Worm (Caenorhabditis elegans) whole organism, late embryonic: ENCODE results near the gene msp-64.

ENCODE experiments used
- C08G9.2 ChIP-seq: sonication (generic microtip); optimal IDR thresholded peaks from 2 replicates; lab custom pipeline; 2016; ENCODE audit warnings: mild to moderate bottlenecking, missing genetic modification characterization, moderate library complexity, missing compliant biosample characterization
- F13H6.1 ChIP-seq: sonication (generic microtip); optimal IDR thresholded peaks from 2 replicates; lab custom pipeline; 2016; ENCODE audit warnings: missing genetic modification characterization, missing compliant biosample characterization
- Y22D7AL.16 ChIP-seq: sonication (generic microtip); optimal IDR thresholded peaks from 2 replicates; lab custom pipeline; 2016; ENCODE audit warnings: missing genetic modification characterization, missing compliant biosample characterization
- ahr-1 ChIP-seq: sonication (generic microtip); optimal IDR thresholded peaks from 2 replicates; lab custom pipeline; 2016; ENCODE audit warnings: missing genetic modification characterization, missing compliant biosample characterization
- ceh-14 ChIP-seq: sonication (generic microtip); optimal IDR thresholded peaks from 2 replicates; lab custom pipeline; 2016; ENCODE audit warnings: missing genotype, missing genetic modification characterization, missing compliant biosample characterization
- ceh-19 ChIP-seq: fragments of 200-800 bp; sonication (Bioruptor generic); optimal IDR thresholded peaks from 2 replicates; lab custom pipeline; 2018; ENCODE audit warnings: mild to moderate bottlenecking, missing genetic modification characterization, missing compliant biosample characterization
- ceh-2 ChIP-seq: sonication (generic microtip); optimal IDR thresholded peaks from 2 replicates; lab custom pipeline; 2016; ENCODE audit warnings: missing genotype, missing genetic modification characterization, missing compliant biosample characterization
- ceh-22 ChIP-seq: sonication (generic microtip); optimal IDR thresholded peaks from 2 replicates; lab custom pipeline; 2017; ENCODE audit warnings: missing biosample characterization, missing genetic modification characterization
- ceh-24 ChIP-seq: sonication (generic microtip); optimal IDR thresholded peaks from 2 replicates; lab custom pipeline; 2016; ENCODE audit warnings: mild to moderate bottlenecking, missing genetic modification characterization, missing compliant biosample characterization
- ceh-30 ChIP-seq: fragments of 150-350 bp; optimal IDR thresholded peaks from 2 replicates; lab custom pipeline; 2014; ENCODE audit warnings: missing biosample characterization, missing genetic modification characterization
- ceh-31 ChIP-seq: sonication (generic microtip); optimal IDR thresholded peaks from 2 replicates; lab custom pipeline; 2016; ENCODE audit warnings: missing genetic modification characterization, missing compliant biosample characterization
- ceh-34 ChIP-seq: sonication (generic microtip); optimal IDR thresholded peaks from 2 replicates; lab custom pipeline; 2016; ENCODE audit warnings: mild to moderate bottlenecking, missing genetic modification characterization, missing compliant biosample characterization
- ceh-48 ChIP-seq: sonication (generic microtip); optimal IDR thresholded peaks from 2 replicates; lab custom pipeline; 2016; ENCODE audit warnings: missing genetic modification characterization, inconsistent platforms, missing compliant biosample characterization
- che-1 ChIP-seq: sonication (generic microtip); optimal IDR thresholded peaks from 2 replicates; lab custom pipeline; 2016; ENCODE audit warnings: mild to moderate bottlenecking, missing genetic modification characterization, missing compliant biosample characterization
- ets-4 ChIP-seq: sonication (generic microtip); optimal IDR thresholded peaks from 2 replicates; lab custom pipeline; 2016; ENCODE audit warnings: missing genetic modification characterization, missing compliant biosample characterization
- eyg-1 ChIP-seq: sonication (generic microtip); optimal IDR thresholded peaks from 2 replicates; lab custom pipeline; 2016; ENCODE audit warnings: missing genotype, missing genetic modification characterization, missing compliant biosample characterization
- fax-1 ChIP-seq: sonication (generic microtip); optimal IDR thresholded peaks from 2 replicates; lab custom pipeline; 2016; ENCODE audit warnings: missing genotype, missing genetic modification characterization, missing compliant biosample characterization
- fkh-10 ChIP-seq: fragments of 150-350 bp; optimal IDR thresholded peaks from 2 replicates; lab custom pipeline; 2014; ENCODE audit warnings: missing biosample characterization, missing genetic modification reagents, missing genetic modification characterization
- fkh-6 ChIP-seq: sonication (generic microtip); optimal IDR thresholded peaks from 2 replicates; lab custom pipeline; 2016; ENCODE audit warnings: missing genetic modification characterization, missing compliant biosample characterization
- gmeb-2 ChIP-seq: sonication (generic microtip); optimal IDR thresholded peaks from 2 replicates; lab custom pipeline; 2016; ENCODE audit warnings: missing genetic modification characterization, inconsistent platforms, missing compliant biosample characterization
- hlh-8 ChIP-seq: sonication (generic microtip); optimal IDR thresholded peaks from 2 replicates; lab custom pipeline; 2016; ENCODE audit warnings: missing genotype, missing genetic modification characterization, missing compliant biosample characterization
- lim-6 ChIP-seq: sonication (generic microtip); optimal IDR thresholded peaks from 2 replicates; lab custom pipeline; 2016; ENCODE audit warnings: missing genetic modification characterization, missing compliant biosample characterization
- madf-2 ChIP-seq: sonication (generic microtip); optimal IDR thresholded peaks from 2 replicates; lab custom pipeline; 2017; ENCODE audit warnings: missing genetic modification characterization, missing compliant biosample characterization
- nfya-1 ChIP-seq: sonication (generic microtip); optimal IDR thresholded peaks from 2 replicates; lab custom pipeline; 2017; ENCODE audit warnings: missing genetic modification characterization, mild to moderate bottlenecking, missing compliant biosample characterization, antibody characterized with exemption, moderate library complexity
- nhr-11 ChIP-seq: fragments of 150-350 bp; optimal IDR thresholded peaks from 2 replicates; lab custom pipeline; 2014; ENCODE audit warnings: missing biosample characterization, missing genetic modification characterization
- nhr-232 ChIP-seq: sonication (generic microtip); optimal IDR thresholded peaks from 2 replicates; lab custom pipeline; 2016; ENCODE audit warnings: missing genetic modification characterization, missing compliant biosample characterization
- odd-2 ChIP-seq: sonication (generic microtip); optimal IDR thresholded peaks from 2 replicates; lab custom pipeline; 2017; ENCODE audit warnings: antibody characterized with exemption, mild to moderate bottlenecking, missing genetic modification characterization, missing compliant biosample characterization
- pag-3 ChIP-seq: sonication (generic microtip); optimal IDR thresholded peaks from 2 replicates; lab custom pipeline; 2016; ENCODE audit warnings: missing compliant biosample characterization, missing genetic modification characterization, borderline replicate concordance
- pax-1 ChIP-seq: fragments of 150-350 bp; optimal IDR thresholded peaks from 2 replicates; lab custom pipeline; 2014; ENCODE audit warnings: missing biosample characterization, missing genetic modification characterization
- pha-2 ChIP-seq: sonication (generic microtip); optimal IDR thresholded peaks from 2 replicates; lab custom pipeline; 2017; ENCODE audit warnings: mild to moderate bottlenecking, missing genetic modification characterization, missing compliant biosample characterization
- pqm-1 ChIP-seq: sonication (generic microtip); optimal IDR thresholded peaks from 2 replicates; lab custom pipeline; 2016; ENCODE audit warnings: missing genetic modification characterization, missing compliant biosample characterization
- ref-2 ChIP-seq: sonication (generic microtip); optimal IDR thresholded peaks from 2 replicates; lab custom pipeline; 2016; ENCODE audit warnings: missing genetic modification characterization, missing compliant biosample characterization
- rnt-1 ChIP-seq: sonication (generic microtip); optimal IDR thresholded peaks from 2 replicates; lab custom pipeline; 2016; ENCODE audit warnings: missing genetic modification characterization, missing compliant biosample characterization
- sdc-2 ChIP-seq: sonication (generic microtip); optimal IDR thresholded peaks from 2 replicates; lab custom pipeline; 2016; ENCODE audit warnings: missing genotype, missing genetic modification characterization, missing compliant biosample characterization
- sox-2 ChIP-seq: fragments of 200-800 bp; sonication (Bioruptor generic); IDR thresholded peaks from 2 replicates; pipeline ENCODE4 v1.3.6; 2022; ENCODE audit warnings: missing genetic modification reagents, missing genetic modification characterization, missing compliant biosample characterization
- syd-9 ChIP-seq: sonication (generic microtip); optimal IDR thresholded peaks from 2 replicates; lab custom pipeline; 2016; ENCODE audit warnings: mild to moderate bottlenecking, missing genetic modification characterization, moderate library complexity, missing compliant biosample characterization
- tbx-2 ChIP-seq: sonication (generic microtip); optimal IDR thresholded peaks from 2 replicates; lab custom pipeline; 2016; ENCODE audit warnings: missing genetic modification characterization, missing compliant biosample characterization
- tbx-7 ChIP-seq: sonication (generic microtip); optimal IDR thresholded peaks from 2 replicates; lab custom pipeline; 2016; ENCODE audit warnings: missing genotype, missing genetic modification characterization, missing compliant biosample characterization
- unc-3 ChIP-seq, 2 experiments: fragments of 200-800 bp in 1 of 2; sonication (Bioruptor generic) in 1 of 2; sonication (generic microtip) in 1 of 2; conservative IDR thresholded peaks in 1 of 2; optimal IDR thresholded peaks in 1 of 2; 2 replicates each; pipeline versions ENCODE4 v1.3.6 to Lab custom; 2016 to 2022; ENCODE audit warnings: missing compliant biosample characterization in 2 of 2, missing genetic modification characterization in 2 of 2, missing genetic modification reagents in 1 of 2
- unc-42 ChIP-seq: sonication (generic microtip); optimal IDR thresholded peaks from 2 replicates; lab custom pipeline; 2016; ENCODE audit warnings: missing genotype, missing genetic modification characterization, missing compliant biosample characterization
- unc-86 ChIP-seq: sonication (generic microtip); optimal IDR thresholded peaks from 2 replicates; lab custom pipeline; 2016; ENCODE audit warnings: missing genetic modification characterization, missing compliant biosample characterization
- zip-5 ChIP-seq: sonication (generic microtip); optimal IDR thresholded peaks from 2 replicates; lab custom pipeline; 2016; ENCODE audit warnings: missing genetic modification characterization, missing compliant biosample characterization

msp-64 gene

DNA sequence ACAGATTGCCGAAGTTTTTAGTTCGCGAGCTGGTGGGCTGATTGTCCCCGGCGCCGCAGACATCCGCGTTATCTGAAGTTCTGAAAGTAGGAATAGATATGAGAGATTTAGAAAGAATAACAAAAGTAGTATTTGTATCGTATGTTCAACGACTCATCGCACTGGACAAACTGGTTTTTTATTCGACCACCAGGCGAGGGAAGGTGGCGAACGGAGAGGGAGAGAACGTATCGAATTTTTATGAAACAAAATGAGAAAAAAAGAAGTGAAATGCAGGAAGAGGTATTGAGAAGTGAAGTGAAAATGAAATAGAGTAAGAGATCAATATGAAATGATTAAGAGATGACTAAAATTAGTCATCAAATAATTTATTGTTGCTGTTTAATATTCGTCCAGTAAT, 17.2 kb upstream of the msp-64 start, which contains the start of gene tbc-2:
Gene tbc-2, minus strand, starts transcription at position 80 of the 400 bp plus-strand sequence.
- no peak for TF ChIP-seq eyg-1 (tag; lab: Kevin White, UChicago)
- TF ChIP-seq nhr-11 (tag; lab: Kevin White, UChicago), result no peak
- no peak for TF ChIP-seq tbx-7
- TF ChIP-seq pha-2 (tag; lab: Kevin White, UChicago), result no peak
- no peak for TF ChIP-seq ceh-30 (tag; lab: Kevin White, UChicago)
- no peak for TF ChIP-seq pag-3 (tag; lab: Kevin White, UChicago)
- TF ChIP-seq rnt-1 (tag; lab: Kevin White, UChicago), result no peak
- no peak for TF ChIP-seq unc-42 (tag; lab: Kevin White, UChicago)
- TF ChIP-seq ahr-1, result no peak

DNA sequence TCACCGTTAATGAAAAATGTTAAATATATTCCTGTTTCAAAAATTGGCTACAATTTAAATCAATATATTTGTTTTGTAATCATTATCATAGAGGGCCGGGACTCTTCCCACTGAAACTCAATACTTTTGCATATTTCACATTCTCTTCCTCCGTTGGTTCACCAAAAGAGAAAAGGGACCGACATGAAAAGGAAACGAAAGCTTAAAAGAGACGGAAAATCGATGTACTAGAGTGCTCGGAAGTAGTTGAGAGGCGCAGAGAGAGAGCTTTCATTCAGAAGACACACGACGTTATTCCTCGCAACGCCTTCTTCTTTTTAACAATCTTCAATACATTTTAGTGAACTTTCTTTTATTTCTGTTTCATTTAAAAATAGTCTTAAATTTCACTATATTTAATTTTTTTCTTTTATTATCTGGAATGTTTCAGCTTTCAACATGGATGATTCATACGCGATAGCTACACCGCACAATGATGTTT, 10.2 kb upstream of the msp-64 start, which contains the start of gene ehs-1:
Gene ehs-1, plus strand, starts transcription at position 431 of the 481 bp plus-strand sequence.
- TF ChIP-seq pqm-1 (tag; lab: Kevin White, UChicago), result no peak
- peak; percentile 84 for TF ChIP-seq ceh-48 (tag; lab: Kevin White, UChicago)

DNA sequence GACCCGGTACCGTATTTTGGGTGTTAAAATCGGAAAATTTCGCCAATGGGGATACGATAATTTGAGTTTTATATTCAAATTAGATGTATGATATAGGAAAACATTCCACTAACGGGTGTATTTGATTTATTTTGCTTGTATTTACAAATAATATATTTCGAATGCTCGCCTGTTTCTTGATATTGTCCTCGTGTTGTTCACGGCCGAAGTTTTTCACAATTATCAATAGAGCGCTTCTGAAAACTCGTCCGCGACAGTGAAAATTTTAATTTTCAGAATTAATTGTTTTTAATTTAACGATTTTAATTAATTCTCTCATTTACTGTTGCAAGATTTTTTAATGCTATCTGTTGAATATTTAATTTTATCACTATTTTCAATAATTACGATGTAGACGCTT, 9.5 kb upstream of the msp-64 start:
- TF ChIP-seq ceh-2 (tag; lab: Kevin White, UChicago) (peak; percentile 70), tbx-2 (tag; lab: Kevin White, UChicago) (peak; percentile 65), fkh-10 (GFP tag; lab: Kevin White, UChicago) (no peak), ceh-14 (peak; percentile 26), Y22D7AL.16 (tag; lab: Kevin White, UChicago) (no peak), hlh-8 (tag; lab: Kevin White, UChicago) (peak; percentile 11), ahr-1 (no peak), C08G9.2 (tag; lab: Kevin White, UChicago) (peak; percentile 68), pag-3 (tag; lab: Kevin White, UChicago) (no peak), ref-2 (tag; lab: Kevin White, UChicago) (peak; percentile 48), ceh-34 (tag; lab: Kevin White, UChicago) (no peak), ceh-31 (tag; lab: Kevin White, UChicago) (peak; percentile 71), zip-5 (tag; lab: Kevin White, UChicago) (peak; percentile 24), odd-2 (tag; lab: Kevin White, UChicago) (no peak), unc-42 (tag; lab: Kevin White, UChicago) (peak; percentile 13), sox-2 (no peak), ets-4 (tag; lab: Kevin White, UChicago) (peak; percentile 63), pax-1 (tag; lab: Kevin White, UChicago) (no peak), ceh-22 (tag; lab: Kevin White, UChicago) (no peak), ceh-19 (no peak), fkh-6 (peak; percentile 12), ceh-24 (tag; lab: Kevin White, UChicago) (no peak), gmeb-2 (tag; lab: Kevin White, UChicago) (no peak), che-1 (tag; lab: Kevin White, UChicago) (no peak), unc-3 (GFP tag; conservative IDR thresholded peaks at IDR 0.05; lab: Robert Waterston, UW) (no peak), unc-3 (tag; optimal IDR thresholded peaks at IDR 0.05; lab: Kevin White, UChicago) (no peak)

DNA sequence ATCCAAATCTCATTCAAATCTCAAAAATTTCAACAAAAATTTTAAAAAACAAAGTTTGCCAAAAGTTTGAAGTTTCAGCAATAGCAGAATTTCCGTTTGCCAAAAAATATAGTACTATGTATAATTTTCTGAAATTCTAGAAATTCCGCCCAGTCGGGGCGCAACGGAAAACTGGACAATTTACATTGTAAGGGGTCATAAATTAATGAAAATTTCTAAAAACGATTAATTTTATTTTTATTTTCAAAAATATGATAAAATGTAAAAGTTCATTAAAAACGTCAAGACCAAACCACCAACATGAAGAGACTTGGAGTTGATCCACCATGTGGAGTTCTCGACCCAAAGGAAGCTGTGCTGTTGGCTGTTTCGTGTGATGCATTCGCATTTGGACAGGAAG, 8.2 kb upstream of the msp-64 start, which contains the start of gene ZK1248.4:
Gene ZK1248.4, plus strand, starts transcription at position 301 of the 400 bp plus-strand sequence.
- TF ChIP-seq syd-9 (tag; lab: Kevin White, UChicago) (no peak), unc-3 (GFP tag; conservative IDR thresholded peaks at IDR 0.05; lab: Robert Waterston, UW) (no peak), unc-3 (tag; optimal IDR thresholded peaks at IDR 0.05; lab: Kevin White, UChicago) (no peak), nhr-232 (no peak), F13H6.1 (tag; lab: Kevin White, UChicago) (no peak), odd-2 (tag; lab: Kevin White, UChicago) (no peak), nfya-1 (tag; lab: Kevin White, UChicago) (no peak), pqm-1 (tag; lab: Kevin White, UChicago) (no peak), unc-86 (tag; lab: Kevin White, UChicago) (no peak), sdc-2 (tag; lab: Kevin White, UChicago) (no peak), fax-1 (tag; lab: Kevin White, UChicago) (no peak), madf-2 (tag; lab: Kevin White, UChicago) (no peak), lim-6 (no peak)
